Worm (Caenorhabditis elegans): ENCODE measurements around the gene chw-1.
A peak's percentile ranks its signal among the peaks of the same experiment; 100 is the strongest.

chw-1 gene

DNA sequence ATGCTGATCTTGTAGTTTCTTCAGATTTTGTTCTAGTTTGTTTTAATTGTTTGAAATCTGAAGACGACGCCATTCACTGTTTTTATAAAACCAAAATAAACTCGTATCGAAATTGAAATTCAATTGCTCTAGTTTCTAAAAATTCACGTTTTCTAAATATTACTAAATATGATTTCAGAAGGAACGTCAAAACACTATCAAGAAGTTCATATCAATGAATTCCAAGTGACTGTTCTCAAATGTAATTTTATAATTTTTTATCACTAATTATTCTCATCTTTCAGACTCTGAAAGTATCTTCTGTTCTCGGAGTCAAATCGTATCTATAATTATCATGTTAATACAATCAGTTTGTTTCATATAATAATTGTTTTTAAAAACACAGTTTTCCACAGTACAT, 21.4 kb upstream of the chw-1 start, which contains the start of gene snf-10:
TSS of gene snf-10 (minus strand) at position 101 of the 400 bp plus-strand sequence.
- TF ChIP-seq mml-1 (tag; optimal IDR thresholded peaks at IDR 0.05) (no peak), ama-1 (optimal IDR thresholded peaks at IDR 0.05) (no peak), jun-1 (tag; optimal IDR thresholded peaks at IDR 0.05) (no peak), elt-1 (tag; optimal IDR thresholded peaks at IDR 0.05) (no peak), skn-1 (tag; optimal IDR thresholded peaks at IDR 0.05) (no peak), nhr-77 (tag; optimal IDR thresholded peaks at IDR 0.05) (no peak), ceh-82 (tag; optimal IDR thresholded peaks at IDR 0.05) (no peak), nhr-23 (tag; optimal IDR thresholded peaks at IDR 0.05) (no peak), nhr-67 (tag; optimal IDR thresholded peaks at IDR 0.05) (no peak), unc-39 (tag; optimal IDR thresholded peaks at IDR 0.05) (no peak), fkh-2 (tag; optimal IDR thresholded peaks at IDR 0.05) (no peak), snpc-4 (tag; optimal IDR thresholded peaks at IDR 0.05) (no peak), ztf-4 (tag; optimal IDR thresholded peaks at IDR 0.05) (no peak), zag-1 (tag; optimal IDR thresholded peaks at IDR 0.05) (no peak), nhr-11 (tag; optimal IDR thresholded peaks at IDR 0.05) (no peak), aly-2 (tag; optimal IDR thresholded peaks at IDR 0.05) (no peak), daf-12 (tag; optimal IDR thresholded peaks at IDR 0.05) (no peak), hmg-11 (tag; optimal IDR thresholded peaks at IDR 0.05) (no peak)

DNA sequence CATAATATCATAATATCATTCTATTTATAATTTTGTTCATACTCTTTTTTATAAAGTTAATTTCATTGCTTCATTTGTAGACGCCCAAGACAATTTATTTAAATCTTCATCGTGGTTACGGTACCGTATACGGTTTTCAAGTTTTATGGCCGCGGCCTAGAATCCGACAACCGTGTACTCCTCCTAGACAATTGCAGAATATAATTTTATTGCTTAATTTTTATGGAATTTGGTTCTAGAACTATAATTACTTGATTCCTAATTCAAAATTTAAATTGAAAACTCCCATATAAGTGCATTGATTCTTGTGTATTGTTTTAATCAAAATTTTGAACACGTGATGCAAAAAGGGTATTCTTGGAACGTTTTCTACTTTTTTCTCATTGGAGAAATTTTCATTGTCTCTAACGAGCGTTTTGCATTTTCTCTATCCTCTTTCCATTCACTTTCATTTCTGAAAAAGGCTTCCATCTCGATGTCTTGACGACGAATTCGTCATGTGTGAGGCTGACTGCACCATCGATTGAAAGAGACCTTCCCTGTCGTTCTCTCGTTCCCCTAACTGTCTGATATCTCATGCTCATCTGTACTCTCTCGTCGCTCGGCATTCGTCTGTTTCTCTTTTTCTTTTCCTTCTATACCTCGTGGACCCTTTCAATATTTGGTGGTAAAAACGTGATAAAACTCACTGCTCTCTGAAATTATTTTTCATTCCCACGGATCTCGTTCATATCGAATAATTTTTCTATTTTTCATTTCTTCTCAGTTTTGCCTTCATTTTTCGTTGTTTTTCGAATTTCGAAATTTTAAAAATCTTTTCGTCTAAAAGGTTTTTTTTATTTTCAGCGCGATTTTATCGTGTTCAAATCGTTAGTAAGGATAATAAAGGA, 20.7 kb upstream of the chw-1 start, which contains the start of gene pap-1:
TSS of gene pap-1 (plus strand) at position 840 of the 890 bp plus-strand sequence.
- no peak for TF ChIP-seq ama-1 (optimal IDR thresholded peaks at IDR 0.05)
- TF ChIP-seq R02D3.7 (tag; optimal IDR thresholded peaks at IDR 0.05) = no peak
- TF ChIP-seq nhr-43 (tag; optimal IDR thresholded peaks at IDR 0.05; ENCODE audit: poor library complexity, severe bottlenecking) = peak; percentile 15
- no peak for TF ChIP-seq unc-62 (GFP tag; optimal IDR thresholded peaks at IDR 0.05)
- TF ChIP-seq elt-3 (tag; optimal IDR thresholded peaks at IDR 0.05) = no peak
- no peak for TF ChIP-seq tbx-2 (tag; optimal IDR thresholded peaks at IDR 0.05)
- no peak for TF ChIP-seq ceh-16 (tag; optimal IDR thresholded peaks at IDR 0.05)
- no peak for TF ChIP-seq ZK546.5 (tag; optimal IDR thresholded peaks at IDR 0.05)
- no peak for TF ChIP-seq snpc-4 (tag; optimal IDR thresholded peaks at IDR 0.05)
- no peak for TF ChIP-seq nhr-11 (tag; optimal IDR thresholded peaks at IDR 0.05)
- TF ChIP-seq elt-2 (tag; optimal IDR thresholded peaks at IDR 0.05) = peak; percentile 21
- TF ChIP-seq elt-1 (tag; optimal IDR thresholded peaks at IDR 0.05) = no peak
- no peak for TF ChIP-seq fkh-2 (tag; optimal IDR thresholded peaks at IDR 0.05)
- TF ChIP-seq aly-2 (tag; optimal IDR thresholded peaks at IDR 0.05) = no peak
- no peak for TF ChIP-seq nhr-25 (tag; optimal IDR thresholded peaks at IDR 0.05)
- no peak for TF ChIP-seq unc-39 (tag; optimal IDR thresholded peaks at IDR 0.05)
- TF ChIP-seq egl-27 (tag; optimal IDR thresholded peaks at IDR 0.05) = no peak
- TF ChIP-seq eor-1 (tag; optimal IDR thresholded peaks at IDR 0.05) = no peak
- no peak for TF ChIP-seq jun-1 (tag; optimal IDR thresholded peaks at IDR 0.05)
- no peak for TF ChIP-seq nhr-28 (tag; optimal IDR thresholded peaks at IDR 0.05)
- TF ChIP-seq lin-15B (tag; optimal IDR thresholded peaks at IDR 0.05) = peak; percentile 1
- no peak for TF ChIP-seq ztf-4 (tag; optimal IDR thresholded peaks at IDR 0.05)
- no peak for TF ChIP-seq mdl-1 (tag; optimal IDR thresholded peaks at IDR 0.05)
- TF ChIP-seq skn-1 (tag; optimal IDR thresholded peaks at IDR 0.05) = no peak
- no peak for TF ChIP-seq daf-12 (tag; optimal IDR thresholded peaks at IDR 0.05)
- no peak for TF ChIP-seq sea-2 (GFP tag; optimal IDR thresholded peaks at IDR 0.05)
- TF ChIP-seq nfya-1 (tag; optimal IDR thresholded peaks at IDR 0.05; ENCODE audit: insufficient read depth) = peak; percentile 49
- no peak for TF ChIP-seq pqm-1 (tag; optimal IDR thresholded peaks at IDR 0.05)
- TF ChIP-seq pha-4 (tag; optimal IDR thresholded peaks at IDR 0.05) = peak; percentile 3
- TF ChIP-seq ceh-82 (tag; optimal IDR thresholded peaks at IDR 0.05) = no peak
- TF ChIP-seq nhr-23 (tag; optimal IDR thresholded peaks at IDR 0.05) = no peak
- no peak for TF ChIP-seq zag-1 (tag; optimal IDR thresholded peaks at IDR 0.05)
- TF ChIP-seq hmg-11 (tag; optimal IDR thresholded peaks at IDR 0.05) = peak; percentile 60
- TF ChIP-seq ceh-28 (tag; optimal IDR thresholded peaks at IDR 0.05) = peak; percentile 76
- no peak for TF ChIP-seq egl-5 (tag; optimal IDR thresholded peaks at IDR 0.05)
- no peak for TF ChIP-seq nhr-77 (tag; optimal IDR thresholded peaks at IDR 0.05)

DNA sequence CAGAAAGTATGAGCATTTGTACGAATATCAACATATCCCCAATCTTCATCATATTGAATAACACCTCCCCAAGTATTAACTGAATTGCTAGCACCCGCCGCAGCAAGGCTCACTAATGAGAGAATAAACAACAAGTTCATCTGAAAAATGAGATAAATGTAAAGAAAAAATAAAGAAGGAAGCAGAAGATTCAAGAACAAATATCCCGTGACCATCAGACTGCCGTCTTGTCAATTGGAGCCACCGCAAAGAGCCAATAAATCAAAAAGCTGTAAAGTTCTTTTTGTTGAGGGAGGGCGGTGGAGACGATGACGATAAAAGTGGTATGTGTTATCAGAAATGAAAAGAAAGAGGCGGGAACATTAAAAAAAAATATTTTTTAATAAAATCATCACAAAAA, 8.6 kb upstream of the chw-1 start, which contains the start of gene Y32F6A.5:
TSS of gene Y32F6A.5 (minus strand) at position 140 of the 400 bp plus-strand sequence.
- peak; percentile 32 for TF ChIP-seq nfya-1 (tag; optimal IDR thresholded peaks at IDR 0.05; ENCODE audit: insufficient read depth)
- TF ChIP-seq nhr-23 (tag; optimal IDR thresholded peaks at IDR 0.05) = no peak
- no peak for TF ChIP-seq elt-1 (tag; optimal IDR thresholded peaks at IDR 0.05)
- no peak for TF ChIP-seq elt-2 (tag; optimal IDR thresholded peaks at IDR 0.05)

Data from whole organism, L3 larva.